Worm (Caenorhabditis elegans): Measurements from ENCODE around the gene C48B4.10.
A peak's percentile ranks its signal among the peaks of the same experiment; 100 is the strongest.

Gene C48B4.10

ce11 chrIII:9544820-9545219 is 19.5 kb downstream of the C48B4.10 start, which contains the start of gene ZK1098.12:
Gene ZK1098.12, plus strand, starts transcription at chrIII:9545120.
- TF ChIP-seq nfya-1 (tag; optimal IDR thresholded peaks at IDR 0.05; ENCODE audit: insufficient read depth) (no peak), elt-3 (tag; optimal IDR thresholded peaks at IDR 0.05) (no peak), mml-1 (tag; optimal IDR thresholded peaks at IDR 0.05) (no peak), nhr-67 (tag; optimal IDR thresholded peaks at IDR 0.05) (no peak), hmg-11 (tag; optimal IDR thresholded peaks at IDR 0.05) (no peak), elt-2 (tag; optimal IDR thresholded peaks at IDR 0.05) (no peak), mdl-1 (tag; optimal IDR thresholded peaks at IDR 0.05) (no peak), skn-1 (tag; optimal IDR thresholded peaks at IDR 0.05) (no peak), nhr-12 (tag; optimal IDR thresholded peaks at IDR 0.05) (no peak), pqm-1 (tag; optimal IDR thresholded peaks at IDR 0.05) (no peak), pha-4 (tag; optimal IDR thresholded peaks at IDR 0.05) (no peak), ceh-9 (tag; optimal IDR thresholded peaks at IDR 0.05) (no peak), lin-15B (tag; optimal IDR thresholded peaks at IDR 0.05) (no peak), egl-5 (tag; optimal IDR thresholded peaks at IDR 0.05) (no peak), nhr-11 (tag; optimal IDR thresholded peaks at IDR 0.05) (no peak), fkh-2 (tag; optimal IDR thresholded peaks at IDR 0.05) (no peak), ceh-28 (tag; optimal IDR thresholded peaks at IDR 0.05) (no peak), ceh-16 (tag; optimal IDR thresholded peaks at IDR 0.05) (no peak)

DNA sequence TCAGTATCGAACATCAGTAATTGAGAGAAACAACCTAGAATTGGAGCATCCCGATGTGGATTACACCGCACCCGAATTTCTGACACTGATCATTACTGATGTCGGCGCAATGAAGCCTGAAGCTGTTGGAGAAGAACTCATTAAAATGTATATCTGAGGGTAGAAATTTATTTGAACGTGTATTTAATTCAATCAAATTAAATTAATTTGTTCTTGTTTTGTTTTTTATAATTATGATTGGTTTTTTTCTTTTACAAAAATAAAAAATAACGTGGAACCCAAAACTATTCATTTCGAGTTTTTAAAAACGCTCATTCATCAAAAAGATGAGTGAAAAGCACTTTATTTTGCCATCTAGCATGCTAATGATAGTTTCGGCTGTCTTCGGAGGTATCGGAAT is 20.2 kb downstream of the C48B4.10 start, which contains the start of gene ZK1098.9:
TSS of gene ZK1098.9 (plus strand) at position 301 of the 400 bp plus-strand sequence.
- TF ChIP-seq R02D3.7 (tag; optimal IDR thresholded peaks at IDR 0.05): no peak

ce11 chrIII:9542816-9543215 is 21.5 kb downstream of the C48B4.10 start, which contains the start of gene eif-2Balpha:
Gene eif-2Balpha, plus strand, starts transcription at chrIII:9543119.
- TF ChIP-seq sea-2 (GFP tag; optimal IDR thresholded peaks at IDR 0.05) (no peak), lin-15B (tag; optimal IDR thresholded peaks at IDR 0.05) (peak; percentile 58), snpc-4 (tag; optimal IDR thresholded peaks at IDR 0.05) (peak; percentile 8), nhr-77 (tag; optimal IDR thresholded peaks at IDR 0.05) (no peak), pqm-1 (tag; optimal IDR thresholded peaks at IDR 0.05) (no peak), tbx-2 (tag; optimal IDR thresholded peaks at IDR 0.05) (no peak), nfya-1 (tag; optimal IDR thresholded peaks at IDR 0.05; ENCODE audit: insufficient read depth) (peak; percentile 32), pha-4 (tag; optimal IDR thresholded peaks at IDR 0.05) (peak; percentile 86), elt-2 (tag; optimal IDR thresholded peaks at IDR 0.05) (peak; percentile 9), egl-27 (tag; optimal IDR thresholded peaks at IDR 0.05) (no peak), zag-1 (tag; optimal IDR thresholded peaks at IDR 0.05) (no peak), ztf-11 (tag; optimal IDR thresholded peaks at IDR 0.05) (no peak), R02D3.7 (tag; optimal IDR thresholded peaks at IDR 0.05) (no peak), ama-1 (optimal IDR thresholded peaks at IDR 0.05) (no peak), nhr-23 (tag; optimal IDR thresholded peaks at IDR 0.05) (peak; percentile 26), hmg-11 (tag; optimal IDR thresholded peaks at IDR 0.05) (peak; percentile 6)

- TF ChIP-seq ceh-9 (tag; optimal IDR thresholded peaks at IDR 0.05) (no peak), ztf-4 (tag; optimal IDR thresholded peaks at IDR 0.05) (no peak), jun-1 (tag; optimal IDR thresholded peaks at IDR 0.05) (no peak), ama-1 (optimal IDR thresholded peaks at IDR 0.05) (no peak), nhr-77 (tag; optimal IDR thresholded peaks at IDR 0.05) (no peak), nhr-11 (tag; optimal IDR thresholded peaks at IDR 0.05) (no peak), hmg-11 (tag; optimal IDR thresholded peaks at IDR 0.05) (no peak), fkh-2 (tag; optimal IDR thresholded peaks at IDR 0.05) (no peak), nfya-1 (tag; optimal IDR thresholded peaks at IDR 0.05; ENCODE audit: insufficient read depth) (no peak), pha-4 (tag; optimal IDR thresholded peaks at IDR 0.05) (no peak), skn-1 (tag; optimal IDR thresholded peaks at IDR 0.05) (no peak), nhr-23 (tag; optimal IDR thresholded peaks at IDR 0.05) (no peak)
Observed at ce11 chrIII:9542280-9542679, 22.0 kb downstream of the C48B4.10 start, which contains the start of gene mut-7. Gene mut-7, minus strand, starts transcription at chrIII:9542380.

DNA sequence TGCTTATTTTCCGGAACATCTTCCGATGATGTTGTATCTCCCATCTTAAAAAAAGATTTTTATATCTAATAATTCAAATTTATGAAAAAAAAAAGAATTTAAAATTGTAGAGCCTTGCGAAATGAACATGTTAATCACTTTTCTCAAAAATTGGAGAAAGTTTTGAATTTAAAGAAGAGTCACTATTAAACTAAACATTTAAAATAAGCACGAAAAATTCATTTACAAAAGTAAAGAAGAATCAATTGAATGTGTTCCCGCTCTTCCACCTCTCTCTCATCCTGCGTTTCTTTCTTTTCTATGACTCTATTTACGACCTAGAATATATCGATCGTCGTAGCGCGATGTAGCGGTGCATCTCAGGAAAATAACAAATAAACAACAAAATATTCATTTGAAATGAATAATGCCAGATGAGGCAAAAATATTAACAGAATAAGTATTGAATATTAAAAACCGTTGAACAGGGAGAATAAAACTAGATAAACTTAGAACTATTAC is 25.6 kb downstream of the C48B4.10 start, which contains the start of gene ZK1098.3:
TSS of gene ZK1098.3 (minus strand) at position 51 of the 501 bp plus-strand sequence.
- TF ChIP-seq R02D3.7 (tag; optimal IDR thresholded peaks at IDR 0.05) (no peak), nhr-77 (tag; optimal IDR thresholded peaks at IDR 0.05) (no peak), mdl-1 (tag; optimal IDR thresholded peaks at IDR 0.05) (no peak), zag-1 (tag; optimal IDR thresholded peaks at IDR 0.05) (no peak), pha-4 (tag; optimal IDR thresholded peaks at IDR 0.05) (peak; percentile 67), elt-2 (tag; optimal IDR thresholded peaks at IDR 0.05) (no peak), aly-2 (tag; optimal IDR thresholded peaks at IDR 0.05) (no peak), jun-1 (tag; optimal IDR thresholded peaks at IDR 0.05) (no peak), nfya-1 (tag; optimal IDR thresholded peaks at IDR 0.05; ENCODE audit: insufficient read depth) (peak; percentile 44), ceh-28 (tag; optimal IDR thresholded peaks at IDR 0.05) (peak; percentile 63)

Measured in whole organism, L3 larva.